Worm (Caenorhabditis elegans) whole organism, mixed stage, embryonic: ENCODE results near the gene ifa-1.

Experiments used
- M03D4.4 ChIP-seq: sonication (generic microtip); optimal IDR thresholded peaks from 2 replicates; lab custom pipeline; 2017; ENCODE audit warnings: mild to moderate bottlenecking, missing genetic modification characterization, missing compliant biosample characterization
- blmp-1 ChIP-seq: fragments of 150-350 bp; optimal IDR thresholded peaks from 2 replicates; lab custom pipeline; 2014; ENCODE audit warnings: missing biosample characterization, missing genetic modification characterization
- ceh-39 ChIP-seq: fragments of 150-350 bp; optimal IDR thresholded peaks from 2 replicates; lab custom pipeline; 2014; ENCODE audit warnings: missing biosample characterization, missing genetic modification characterization
- ceh-43 ChIP-seq: fragments of 200-800 bp; sonication (Bioruptor generic); optimal IDR thresholded peaks from 2 replicates; lab custom pipeline; 2018; ENCODE audit warnings: mild to moderate bottlenecking, missing genetic modification characterization, moderate library complexity, missing compliant biosample characterization
- ceh-83 ChIP-seq: fragments of 200-800 bp; sonication (Bioruptor generic); optimal IDR thresholded peaks from 2 replicates; lab custom pipeline; 2018; ENCODE audit warnings: mild to moderate bottlenecking, missing genetic modification characterization, missing compliant biosample characterization
- drap-1 ChIP-seq: fragments of 200-800 bp; sonication (Bioruptor generic); optimal IDR thresholded peaks from 3 replicates; lab custom pipeline; 2018; ENCODE audit warnings: mild to moderate bottlenecking, missing genetic modification characterization, missing compliant biosample characterization
- elt-1 ChIP-seq: sonication (generic microtip); optimal IDR thresholded peaks from 2 replicates; lab custom pipeline; 2017; ENCODE audit warnings: missing genetic modification characterization, mild to moderate bottlenecking, missing compliant biosample characterization, antibody characterized with exemption, moderate library complexity, borderline replicate concordance; ENCODE audit not compliant: insufficient read depth
- elt-3 ChIP-seq: fragments of 150-350 bp; optimal IDR thresholded peaks from 2 replicates; lab custom pipeline; 2014; ENCODE audit warnings: missing biosample characterization, missing genetic modification characterization
- ham-2 ChIP-seq: fragments of 200-800 bp; sonication (Bioruptor generic); optimal IDR thresholded peaks from 2 replicates; lab custom pipeline; 2018; ENCODE audit warnings: mild to moderate bottlenecking, missing genetic modification characterization, missing compliant biosample characterization
- hlh-1 ChIP-seq: fragments of 150-350 bp; optimal IDR thresholded peaks from 2 replicates; lab custom pipeline; 2014; ENCODE audit warnings: missing biosample characterization, missing genetic modification reagents, missing genetic modification characterization
- lin-32 ChIP-seq: fragments of 200-800 bp; sonication (Bioruptor generic); optimal IDR thresholded peaks from 2 replicates; lab custom pipeline; 2018; ENCODE audit warnings: mild to moderate bottlenecking, missing genetic modification characterization, missing compliant biosample characterization
- lsy-2 ChIP-seq: fragments of 150-350 bp; optimal IDR thresholded peaks from 2 replicates; lab custom pipeline; 2014; ENCODE audit warnings: missing biosample characterization, missing genetic modification characterization
- mab-5 ChIP-seq: fragments of 150-350 bp; optimal IDR thresholded peaks from 2 replicates; lab custom pipeline; 2014; ENCODE audit warnings: missing biosample characterization, missing genetic modification characterization
- mep-1 ChIP-seq: fragments of 150-350 bp; optimal IDR thresholded peaks from 2 replicates; lab custom pipeline; 2017; ENCODE audit warnings: missing biosample characterization, missing genetic modification reagents, missing genetic modification characterization, inconsistent platforms
- mls-2 ChIP-seq: sonication (generic microtip); optimal IDR thresholded peaks from 2 replicates; lab custom pipeline; 2016; ENCODE audit warnings: mild to moderate bottlenecking, missing genetic modification characterization, moderate library complexity, missing compliant biosample characterization
- nhr-12 ChIP-seq: fragments of 150-350 bp; optimal IDR thresholded peaks from 2 replicates; lab custom pipeline; 2014; ENCODE audit warnings: missing biosample characterization, missing genetic modification characterization
- nhr-2 ChIP-seq: fragments of 150-350 bp; optimal IDR thresholded peaks from 2 replicates; lab custom pipeline; 2014; ENCODE audit warnings: missing biosample characterization, missing genetic modification characterization
- nhr-237 ChIP-seq: fragments of 150-350 bp; optimal IDR thresholded peaks from 2 replicates; lab custom pipeline; 2014; ENCODE audit warnings: missing biosample characterization, missing genetic modification characterization
- nhr-28 ChIP-seq: fragments of 150-350 bp; optimal IDR thresholded peaks from 2 replicates; lab custom pipeline; 2014; ENCODE audit warnings: missing biosample characterization, missing genetic modification characterization
- pha-4 ChIP-seq: fragments of 150-350 bp; optimal IDR thresholded peaks from 2 replicates; lab custom pipeline; 2018; ENCODE audit warnings: missing biosample characterization, missing genetic modification reagents, missing genetic modification characterization
- sem-2 ChIP-seq: fragments of 200-800 bp; sonication (Bioruptor generic); optimal IDR thresholded peaks from 2 replicates; lab custom pipeline; 2018; ENCODE audit warnings: mild to moderate bottlenecking, missing genetic modification characterization, missing compliant biosample characterization
- snpc-4 ChIP-seq: fragments of 150-350 bp; optimal IDR thresholded peaks from 2 replicates; lab custom pipeline; 2014; ENCODE audit warnings: missing biosample characterization, missing genetic modification characterization
- sptf-1 ChIP-seq: sonication (generic microtip); optimal IDR thresholded peaks from 2 replicates; lab custom pipeline; 2017; ENCODE audit warnings: mild to moderate bottlenecking, missing genetic modification characterization, moderate library complexity, missing compliant biosample characterization
- tbx-8 ChIP-seq: fragments of 200-800 bp; sonication (Bioruptor generic); optimal IDR thresholded peaks from 2 replicates; lab custom pipeline; 2018; ENCODE audit warnings: mild to moderate bottlenecking, missing genetic modification characterization, moderate library complexity, missing compliant biosample characterization
- unc-120 ChIP-seq: sonication (generic microtip); optimal IDR thresholded peaks from 2 replicates; lab custom pipeline; 2017; ENCODE audit warnings: missing genetic modification characterization, missing compliant biosample characterization; ENCODE audit not compliant: poor library complexity, severe bottlenecking
- unc-39 ChIP-seq: fragments of 150-350 bp; optimal IDR thresholded peaks from 2 replicates; lab custom pipeline; 2014; ENCODE audit warnings: missing biosample characterization, missing genetic modification characterization
- unc-62 ChIP-seq: fragments of 150-350 bp; optimal IDR thresholded peaks from 2 replicates; lab custom pipeline; 2014; ENCODE audit warnings: missing biosample characterization, missing genetic modification reagents, missing genetic modification characterization
- zip-8 ChIP-seq: fragments of 150-350 bp; optimal IDR thresholded peaks from 2 replicates; lab custom pipeline; 2014; ENCODE audit warnings: missing biosample characterization, missing genetic modification characterization
- ztf-11 ChIP-seq: fragments of 150-350 bp; optimal IDR thresholded peaks from 2 replicates; lab custom pipeline; 2014; ENCODE audit warnings: missing biosample characterization, missing genetic modification characterization

The ifa-1 gene

DNA sequence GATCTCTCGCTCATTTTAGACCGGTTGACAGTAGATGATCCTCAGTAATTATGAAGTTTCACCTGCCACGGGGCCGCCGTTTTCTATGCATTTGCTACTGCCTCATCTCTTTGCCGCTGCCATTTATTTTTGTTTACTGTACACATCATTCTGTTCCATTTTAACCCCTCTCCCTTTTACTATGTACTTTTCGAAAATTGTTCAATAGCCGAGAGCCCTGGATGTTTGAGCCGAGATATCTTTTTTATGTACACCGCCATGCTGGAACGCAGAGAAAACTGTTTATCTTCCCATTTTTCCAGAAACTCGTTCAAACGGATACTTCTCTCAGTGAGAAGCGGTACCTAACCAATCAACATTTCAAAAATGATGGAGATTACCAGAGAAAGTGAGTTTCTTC lies at the start of gene ifa-1:
Gene ifa-1 (plus strand): TSS at position 301 of the 400 bp plus-strand sequence.
- TF ChIP-seq sptf-1 (no peak), mep-1 (no peak), unc-62 (GFP tag; lab: Kevin White, UChicago) (no peak), nhr-2 (tag; lab: Kevin White, UChicago) (no peak), M03D4.4 (tag; lab: Kevin White, UChicago) (no peak), drap-1 (no peak)

DNA sequence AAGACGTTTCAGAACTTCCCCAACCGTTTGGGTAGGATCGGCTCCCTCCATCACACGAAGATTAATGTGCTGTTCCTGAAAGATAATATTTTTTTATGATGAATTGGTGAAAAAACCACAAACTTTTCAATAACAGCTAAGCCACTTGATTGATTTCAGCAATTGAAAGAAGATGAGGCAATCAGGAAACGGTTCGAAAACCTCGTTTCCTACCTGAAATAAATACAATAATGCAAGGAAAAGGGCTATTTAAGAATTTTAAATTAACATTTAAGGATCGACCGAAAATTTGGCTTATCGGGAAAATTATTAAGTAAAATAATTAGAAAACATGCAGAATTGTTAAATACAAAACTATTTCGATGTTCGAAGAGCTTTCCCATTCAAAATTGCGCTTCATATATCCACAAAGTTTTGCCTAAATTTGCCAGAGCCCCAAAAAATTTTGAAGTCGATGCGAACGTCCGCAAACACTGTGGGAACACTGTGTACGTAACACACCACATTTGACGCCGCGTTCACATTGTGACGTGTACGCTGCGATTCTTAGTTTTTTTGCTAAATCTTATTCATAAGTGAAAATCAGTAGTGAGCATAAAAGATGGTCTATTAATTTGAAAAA lies 48.3 kb upstream of the ifa-1 start, which contains the start of gene C34F6.9:
Gene C34F6.9 (minus strand): TSS at position 51 of the 622 bp plus-strand sequence.
- TF ChIP-seq mep-1 (no peak), pha-4 (tag; lab: Kevin White, UChicago) (no peak), elt-1 (tag; lab: Kevin White, UChicago) (no peak), ham-2 (GFP tag; lab: Kevin White, UChicago) (no peak)
- TF ChIP-seq, all 35 proteins: peak for 0

ce11 chrX:11226595-11226994 lies 44.4 kb upstream of the ifa-1 start, which contains the start of gene C34F6.12:
C34F6.12 (minus strand) TSS chrX:11226695.
- TF ChIP-seq nhr-28 (tag; lab: Kevin White, UChicago) = no peak
- TF ChIP-seq unc-39 (tag; lab: Kevin White, UChicago) = no peak
- no peak for TF ChIP-seq unc-120
- no peak for TF ChIP-seq nhr-2 (tag; lab: Kevin White, UChicago)
- TF ChIP-seq ceh-83 (GFP tag; lab: Kevin White, UChicago) = no peak
- no peak for TF ChIP-seq nhr-237
- TF ChIP-seq M03D4.4 (tag; lab: Kevin White, UChicago) = no peak
- no peak for TF ChIP-seq zip-8 (tag; lab: Kevin White, UChicago)
- TF ChIP-seq nhr-12 (tag; lab: Kevin White, UChicago) = no peak
- TF ChIP-seq mep-1 = no peak
- TF ChIP-seq elt-1 (tag; lab: Kevin White, UChicago) = no peak
- TF ChIP-seq mab-5 (tag; lab: Kevin White, UChicago) = no peak
- TF ChIP-seq ceh-39 (tag; lab: Kevin White, UChicago) = no peak
- TF ChIP-seq lsy-2 = no peak
- TF ChIP-seq elt-3 (tag; lab: Kevin White, UChicago) = no peak
- TF ChIP-seq mls-2 = no peak
- TF ChIP-seq ztf-11 (tag; lab: Kevin White, UChicago) = no peak
- no peak for TF ChIP-seq lin-32 (GFP tag; lab: Kevin White, UChicago)
- no peak for TF ChIP-seq sptf-1

DNA sequence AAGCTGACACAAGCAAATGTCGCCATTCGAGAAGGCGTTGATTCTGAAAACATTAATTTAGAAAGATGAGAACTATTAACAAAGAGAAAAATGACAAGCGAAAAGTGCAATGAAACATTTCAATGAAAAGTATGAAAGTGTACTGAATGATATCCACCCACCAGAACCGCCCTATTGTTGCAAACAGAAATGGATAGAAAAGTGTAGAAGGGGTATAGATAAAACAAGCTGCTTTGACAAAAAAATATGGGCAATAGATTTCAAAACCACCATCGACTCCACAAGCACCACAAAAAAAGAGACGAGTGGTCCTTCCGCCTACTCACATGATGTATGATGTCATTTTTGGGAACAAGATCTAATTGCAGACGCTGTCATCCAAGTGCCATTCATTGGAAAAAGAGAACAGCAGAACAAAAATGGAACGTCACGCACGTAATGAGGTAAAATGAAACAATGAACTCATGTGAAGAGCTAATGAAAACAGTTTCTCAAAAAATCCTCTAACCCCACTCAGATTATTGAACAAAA lies 30.3 kb upstream of the ifa-1 start, which contains the start of gene C34F6.10:
Gene C34F6.10 (minus strand): TSS at position 51 of the 531 bp plus-strand sequence.
- TF ChIP-seq drap-1 = no peak
- no peak for TF ChIP-seq elt-3 (tag; lab: Kevin White, UChicago)
- TF ChIP-seq nhr-2 (tag; lab: Kevin White, UChicago) = no peak
- no peak for TF ChIP-seq nhr-12 (tag; lab: Kevin White, UChicago)
- no peak for TF ChIP-seq ham-2 (GFP tag; lab: Kevin White, UChicago)
- TF ChIP-seq tbx-8 = no peak
- TF ChIP-seq hlh-1 (tag; lab: Kevin White, UChicago) = no peak
- TF ChIP-seq, all 35 proteins: peak for 0

DNA sequence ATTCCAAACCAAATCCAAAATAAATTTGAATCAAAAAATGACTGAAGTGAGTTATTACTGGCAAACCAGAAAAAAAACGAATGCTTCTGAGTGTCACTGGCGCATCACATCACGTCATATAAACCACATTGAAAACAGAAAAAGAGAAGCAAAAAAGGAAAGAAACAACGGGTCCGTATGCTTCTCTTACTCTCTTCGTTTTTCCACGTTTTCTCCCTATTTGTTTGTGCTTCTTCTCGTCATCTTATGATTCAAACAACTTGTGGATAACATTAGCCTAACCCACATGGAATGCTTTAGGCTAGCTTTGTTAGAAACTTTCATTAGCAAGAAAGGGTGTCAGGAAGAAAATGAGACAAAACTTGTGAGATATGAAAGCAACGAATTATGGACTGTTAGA lies 29.5 kb upstream of the ifa-1 start:
- TF ChIP-seq elt-1 (tag; lab: Kevin White, UChicago) = no peak
- TF ChIP-seq nhr-2 (tag; lab: Kevin White, UChicago) = no peak
- TF ChIP-seq lin-32 (GFP tag; lab: Kevin White, UChicago) = no peak
- no peak for TF ChIP-seq lsy-2
- TF ChIP-seq snpc-4 (tag; lab: Kevin White, UChicago) = no peak
- no peak for TF ChIP-seq blmp-1
- TF ChIP-seq unc-39 (tag; lab: Kevin White, UChicago) = no peak
- no peak for TF ChIP-seq M03D4.4 (tag; lab: Kevin White, UChicago)
- no peak for TF ChIP-seq unc-120
- no peak for TF ChIP-seq ceh-43 (GFP tag; lab: Kevin White, UChicago)
- TF ChIP-seq sptf-1 = no peak
- TF ChIP-seq sem-2 (GFP tag; lab: Kevin White, UChicago) = no peak
- no peak for TF ChIP-seq hlh-1 (tag; lab: Kevin White, UChicago)
- TF ChIP-seq nhr-12 (tag; lab: Kevin White, UChicago) = no peak
- no peak for TF ChIP-seq ztf-11 (tag; lab: Kevin White, UChicago)
- TF ChIP-seq nhr-28 (tag; lab: Kevin White, UChicago) = no peak
- no peak for TF ChIP-seq tbx-8
